Fruit fly (Drosophila melanogaster): ENCODE measurements around the gene Fntb.
A peak's percentile ranks its signal among the peaks of the same experiment; 100 is the strongest.

Gene Fntb

DNA sequence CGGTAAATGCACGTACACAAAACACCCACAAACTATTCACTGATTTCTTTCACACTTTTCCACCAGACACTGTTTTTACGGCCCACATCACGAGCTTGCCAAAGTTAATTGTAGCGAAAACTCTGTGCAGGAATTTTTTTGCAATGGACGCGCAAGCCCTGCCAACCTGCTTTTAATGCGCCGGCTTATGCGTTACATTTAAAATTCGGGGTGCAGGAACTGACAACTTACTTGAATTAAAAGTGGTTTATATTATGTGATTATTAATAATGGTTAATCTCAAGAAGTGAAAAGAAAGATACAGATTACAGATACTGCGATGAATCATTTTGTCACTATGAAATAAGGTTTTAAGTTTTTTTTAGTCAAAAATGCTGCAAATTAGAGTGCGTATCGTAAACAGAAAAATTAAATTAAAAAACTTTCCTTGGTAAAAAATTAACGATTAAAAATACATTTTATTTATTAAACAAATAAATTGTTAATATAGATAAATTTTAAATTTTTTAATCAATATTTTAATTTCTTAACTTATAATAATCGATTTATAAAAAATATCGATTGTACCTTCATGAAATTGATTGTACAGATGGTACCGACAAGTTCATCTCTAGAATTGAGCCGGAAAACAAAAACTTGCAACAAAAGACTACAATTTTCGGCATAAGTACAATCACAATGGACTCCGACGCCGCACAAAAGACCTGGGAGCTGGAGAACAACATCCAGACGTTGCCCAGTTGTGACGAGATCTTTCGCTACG lies 36.9 kb downstream of the Fntb start, which contains the start of the genes CG42232 and CSN5 (continued):
- TF ChIP-seq Nf-YB (GFP tag; optimal IDR thresholded peaks at IDR 0.05) (no peak), GATAe (GFP tag; conservative IDR thresholded peaks at IDR 0.05) (no peak), disco-r (GFP tag; optimal IDR thresholded peaks at IDR 0.05) (no peak), CG42726 (GFP tag; IDR thresholded peaks at IDR 0.05; ENCODE audit: partially characterized antibody) (no peak), CG4424 (GFP tag; optimal IDR thresholded peaks at IDR 0.05) (peak; percentile 75), CG30431 (GFP tag; optimal IDR thresholded peaks at IDR 0.05) (no peak), CG5245 (GFP tag; optimal IDR thresholded peaks at IDR 0.05) (peak; percentile 49), Gug (GFP tag; IDR thresholded peaks at IDR 0.05) (no peak; the same call in 3 of the 4 replicates), Elba2 (GFP tag; optimal IDR thresholded peaks at IDR 0.05) (no peak), CG13775 (GFP tag; optimal IDR thresholded peaks at IDR 0.05) (peak; percentile 80), CG14710 (tag; optimal IDR thresholded peaks at IDR 0.05) (peak; percentile 87), zfh2 (GFP tag; optimal IDR thresholded peaks at IDR 0.05) (peak; percentile 44), CG31441 (GFP tag; IDR thresholded peaks at IDR 0.05) (no peak), Dad (GFP tag; optimal IDR thresholded peaks at IDR 0.05) (peak; percentile 1), CoRest (tag; optimal IDR thresholded peaks at IDR 0.05) (peak; percentile 79), nerfin-2 (GFP tag; IDR thresholded peaks at IDR 0.05; ENCODE audit: partially characterized antibody) (no peak), crp (GFP tag; optimal IDR thresholded peaks at IDR 0.05) (peak in 1 of 2 experiments; percentile 20), Adf1 (GFP tag; IDR thresholded peaks at IDR 0.05) (no peak), D (optimal IDR thresholded peaks at IDR 0.05) (no peak), D (GFP tag; optimal IDR thresholded peaks at IDR 0.05) (no peak), CG17385 (GFP tag; optimal IDR thresholded peaks at IDR 0.05) (peak; percentile 49), NC2β (GFP tag; optimal IDR thresholded peaks at IDR 0.05) (peak; percentile 40), HLH4C (GFP tag; IDR thresholded peaks at IDR 0.05; ENCODE audit: partially characterized antibody) (0 out of 3 replicates have a peak, but pooled peaks have one; percentile 43), CG30020 (tag; optimal IDR thresholded peaks at IDR 0.05) (peak; percentile 37), CG3281 (GFP tag; optimal IDR thresholded peaks at IDR 0.05) (no peak), tap (tag; optimal IDR thresholded peaks at IDR 0.05) (no peak), grau (tag; optimal IDR thresholded peaks at IDR 0.05) (no peak), CG3838 (GFP tag; optimal IDR thresholded peaks at IDR 0.05) (no peak), CG1647 (GFP tag; optimal IDR thresholded peaks at IDR 0.05) (peak; percentile 46), CG7786 (GFP tag; optimal IDR thresholded peaks at IDR 0.05) (peak; percentile 9), Hmx (GFP tag; optimal IDR thresholded peaks at IDR 0.05) (no peak), gem (tag; optimal IDR thresholded peaks at IDR 0.05) (peak; percentile 81), CG17829 (tag; optimal IDR thresholded peaks at IDR 0.05) (peak; percentile 76), hkb (optimal IDR thresholded peaks at IDR 0.05) (no peak), hkb (GFP tag; IDR thresholded peaks at IDR 0.05) (peak; percentile 51; the same call in 1 of the 2 replicates), CG6683 (GFP tag; optimal IDR thresholded peaks at IDR 0.05) (no peak), gsb-n (tag; optimal IDR thresholded peaks at IDR 0.05) (no peak), ato (GFP tag; IDR thresholded peaks at IDR 0.05; ENCODE audit: partially characterized antibody) (no peak), CG7556 (GFP tag; optimal IDR thresholded peaks at IDR 0.05) (no peak), Dip2 (GFP tag; IDR thresholded peaks at IDR 0.05) (no peak), org-1 (GFP tag; optimal IDR thresholded peaks at IDR 0.05) (no peak), Oaz (GFP tag; IDR thresholded peaks at IDR 0.05) (no peak), tx (GFP tag; optimal IDR thresholded peaks at IDR 0.05) (peak; percentile 6), Abd-B (GFP tag; optimal IDR thresholded peaks at IDR 0.05) (no peak), CG13123 (GFP tag; optimal IDR thresholded peaks at IDR 0.05) (peak; percentile 32), CG9817 (tag; optimal IDR thresholded peaks at IDR 0.05) (peak; percentile 51), CG10366 (GFP tag; IDR thresholded peaks at IDR 0.05) (no peak; the same call in 1 of the 2 replicates), gcm2 (GFP tag; optimal IDR thresholded peaks at IDR 0.05) (no peak), Atf3 (GFP tag; optimal IDR thresholded peaks at IDR 0.05) (no peak), PHDP (tag; optimal IDR thresholded peaks at IDR 0.05) (no peak)

Data from whole organism, embryonic.